Fruit fly (Drosophila melanogaster) whole organism, embryonic: ENCODE measurements around the gene CG7227.

Source experiments
- Abd-B ChIP-seq: fragments of 200-800 bp; sonication (Bioruptor generic); optimal IDR thresholded peaks from 2 replicates; lab custom pipeline; 2018; ENCODE audit warnings: missing biosample characterization, mild to moderate bottlenecking, missing genetic modification characterization, moderate library complexity
- Awh ChIP-seq: fragments of 200-800 bp; sonication (Bioruptor generic); IDR thresholded peaks from 2 replicates; pipeline ENCODE4, ENCODE4 v1.3.6; 2022; ENCODE audit warnings: missing biosample characterization, missing genetic modification characterization
- CG11085 ChIP-seq: fragments of 200-800 bp; sonication (Bioruptor generic); IDR thresholded peaks from 2 replicates; pipeline ENCODE4 v1.3.6; 2022; ENCODE audit warnings: missing biosample characterization, missing genetic modification characterization
- CG11560 ChIP-seq: fragments of 200-800 bp; sonication (Bioruptor generic); IDR thresholded peaks from 3 replicates; pipeline ENCODE4 v1.3.6; 2022; ENCODE audit warnings: missing biosample characterization, missing genetic modification characterization
- CG11723 ChIP-seq: fragments of 200-800 bp; sonication (Bioruptor generic); optimal IDR thresholded peaks from 2 replicates; lab custom pipeline; 2017; ENCODE audit warnings: missing biosample characterization, mild to moderate bottlenecking, missing genetic modification characterization
- CG12155 ChIP-seq: fragments of 200-800 bp; sonication (Bioruptor generic); optimal IDR thresholded peaks from 3 replicates; lab custom pipeline; 2016; ENCODE audit warnings: missing biosample characterization, missing genetic modification characterization
- CG12219 ChIP-seq: fragments of 200-800 bp; sonication (Bioruptor generic); optimal IDR thresholded peaks from 3 replicates; lab custom pipeline; 2018; ENCODE audit warnings: missing biosample characterization, mild to moderate bottlenecking, missing genetic modification characterization
- CG12236 ChIP-seq: fragments of 200-800 bp; sonication (Bioruptor generic); optimal IDR thresholded peaks from 2 replicates; lab custom pipeline; 2016; ENCODE audit warnings: missing biosample characterization, missing genetic modification characterization
- CG12299 ChIP-seq: fragments of 200-800 bp; sonication (Bioruptor generic); optimal IDR thresholded peaks from 2 replicates; lab custom pipeline; 2018; ENCODE audit warnings: missing biosample characterization, mild to moderate bottlenecking, missing genetic modification characterization
- CG14050 ChIP-seq: fragments of 200-800 bp; sonication (Bioruptor generic); IDR thresholded peaks from 3 replicates; pipeline ENCODE4 v1.3.6; 2022; ENCODE audit warnings: missing biosample characterization, missing genetic modification characterization
- CG16779 ChIP-seq: fragments of 200-800 bp; sonication (Bioruptor generic); IDR thresholded peaks from 2 replicates; pipeline ENCODE4 v1.3.6; 2022; ENCODE audit warnings: missing biosample characterization, missing genetic modification characterization
- CG18262 ChIP-seq: fragments of 200-800 bp; optimal IDR thresholded peaks from 3 replicates; lab custom pipeline; 2019; ENCODE audit warnings: missing biosample characterization, mild to moderate bottlenecking, missing genetic modification characterization, moderate library complexity
- CG2199 ChIP-seq: fragments of 200-800 bp; sonication (Bioruptor generic); IDR thresholded peaks from 3 replicates; pipeline ENCODE4 v1.3.6; 2022; ENCODE audit warnings: missing biosample characterization, missing genetic modification characterization
- CG32772 ChIP-seq: fragments of 200-800 bp; sonication (Bioruptor generic); IDR thresholded peaks from 2 replicates; pipeline ENCODE4 v1.3.6; 2022; ENCODE audit warnings: missing biosample characterization, missing genetic modification characterization
- CG3726 ChIP-seq: fragments of 200-800 bp; sonication (Bioruptor generic); IDR thresholded peaks from 3 replicates; pipeline ENCODE4, ENCODE4 v1.3.6; 2022; ENCODE audit warnings: missing biosample characterization, missing genetic modification characterization
- CG3847 ChIP-seq: fragments of 200-800 bp; sonication (Bioruptor generic); IDR thresholded peaks from 2 replicates; pipeline ENCODE4 v1.3.6; 2022; ENCODE audit warnings: missing biosample characterization, missing genetic modification characterization
- CG43689 ChIP-seq: fragments of 200-800 bp; sonication (Bioruptor generic); IDR thresholded peaks from 2 replicates; pipeline ENCODE4 v1.3.6; 2022; ENCODE audit warnings: missing biosample characterization, missing genetic modification characterization
- CG5245 ChIP-seq: fragments of 200-800 bp; sonication (Bioruptor generic); optimal IDR thresholded peaks from 3 replicates; lab custom pipeline; 2016; ENCODE audit warnings: missing biosample characterization, missing genetic modification characterization
- CG6272 ChIP-seq: fragments of 200-800 bp; sonication (Bioruptor generic); IDR thresholded peaks from 2 replicates; pipeline ENCODE4 v1.3.6; 2022; ENCODE audit warnings: missing biosample characterization, missing genetic modification characterization
- CG7556 ChIP-seq: fragments of 200-800 bp; sonication (Bioruptor generic); optimal IDR thresholded peaks from 2 replicates; lab custom pipeline; 2017; ENCODE audit warnings: missing biosample characterization, mild to moderate bottlenecking, missing genetic modification characterization
- CG8388 ChIP-seq: fragments of 200-800 bp; sonication (Bioruptor generic); optimal IDR thresholded peaks from 2 replicates; lab custom pipeline; 2019; ENCODE audit warnings: missing biosample characterization, mild to moderate bottlenecking, missing genetic modification characterization, moderate library complexity
- CG8924 ChIP-seq: fragments of 200-800 bp; optimal IDR thresholded peaks from 3 replicates; lab custom pipeline; 2019; ENCODE audit warnings: missing biosample characterization, mild to moderate bottlenecking, missing genetic modification characterization, moderate library complexity
- CG9876 ChIP-seq: fragments of 200-800 bp; sonication (Bioruptor generic); optimal IDR thresholded peaks from 2 replicates; lab custom pipeline; 2016; ENCODE audit warnings: missing biosample characterization, missing genetic modification characterization
- CrebB ChIP-seq: fragments of 200-800 bp; sonication (Bioruptor generic); optimal IDR thresholded peaks from 3 replicates; lab custom pipeline; 2018; ENCODE audit warnings: missing biosample characterization, mild to moderate bottlenecking, missing genetic modification characterization
- D ChIP-seq, 2 experiments: fragments of 200-800 bp in 1 of 2; fragments of >200 bp in 1 of 2; sonication (Bioruptor generic) in 1 of 2; optimal IDR thresholded peaks; 2 replicates in 1 of 2; 3 replicates in 1 of 2; lab custom pipeline; 2017; ENCODE audit warnings: mild to moderate bottlenecking in 1 of 2, missing biosample characterization in 1 of 2, missing genetic modification characterization in 1 of 2, missing genetic modification reagents in 1 of 2
- D19B ChIP-seq: fragments of 200-800 bp; sonication (Bioruptor generic); optimal IDR thresholded peaks from 2 replicates; lab custom pipeline; 2017; ENCODE audit warnings: missing biosample characterization, mild to moderate bottlenecking, missing genetic modification characterization
- Dek ChIP-seq: fragments of 200-800 bp; sonication (Bioruptor generic); optimal IDR thresholded peaks from 3 replicates; lab custom pipeline; 2019; ENCODE audit warnings: missing biosample characterization, mild to moderate bottlenecking, missing genetic modification characterization, moderate library complexity
- Fer2 ChIP-seq: fragments of 200-800 bp; sonication (Bioruptor generic); optimal IDR thresholded peaks from 2 replicates; lab custom pipeline; 2018; ENCODE audit warnings: missing biosample characterization, mild to moderate bottlenecking, missing genetic modification characterization, moderate library complexity
- Gug ChIP-seq: fragments of 200-800 bp; sonication (Bioruptor generic); IDR thresholded peaks from 4 replicates; pipeline ENCODE4 v1.3.6; 2022; ENCODE audit warnings: missing biosample characterization, missing genetic modification characterization
- HLH3B ChIP-seq: fragments of 200-800 bp; sonication (Bioruptor generic); IDR thresholded peaks from 2 replicates; pipeline ENCODE4 v1.3.6; 2022; ENCODE audit warnings: missing biosample characterization, missing genetic modification characterization
- HLH54F ChIP-seq: fragments of 200-800 bp; sonication (Bioruptor generic); optimal IDR thresholded peaks from 3 replicates; lab custom pipeline; 2016; ENCODE audit warnings: missing biosample characterization, missing genetic modification characterization
- Hand ChIP-seq: fragments of 200-800 bp; sonication (Bioruptor generic); optimal IDR thresholded peaks from 2 replicates; lab custom pipeline; 2017; ENCODE audit warnings: mild to moderate bottlenecking, missing biosample characterization, missing genetic modification reagents, missing genetic modification characterization
- Hmr ChIP-seq: fragments of 200-800 bp; sonication (Bioruptor generic); optimal IDR thresholded peaks from 3 replicates; lab custom pipeline; 2017; ENCODE audit warnings: mild to moderate bottlenecking, missing biosample characterization, missing genetic modification reagents, missing genetic modification characterization
- MTF-1 ChIP-seq: fragments of 200-800 bp; sonication (Bioruptor generic); optimal IDR thresholded peaks from 2 replicates; lab custom pipeline; 2018; ENCODE audit warnings: missing biosample characterization, mild to moderate bottlenecking, missing genetic modification characterization, borderline replicate concordance
- Mad ChIP-seq: fragments of 200-800 bp; sonication (Bioruptor generic); optimal IDR thresholded peaks from 2 replicates; lab custom pipeline; 2016; ENCODE audit warnings: missing biosample characterization, missing genetic modification characterization
- NFAT ChIP-seq: fragments of 200-800 bp; sonication (Bioruptor generic); IDR thresholded peaks from 2 replicates; pipeline ENCODE4 v1.3.6; 2022; ENCODE audit warnings: missing biosample characterization, missing genetic modification characterization
- Neu2 ChIP-seq: fragments of 200-800 bp; sonication (Bioruptor generic); optimal IDR thresholded peaks from 3 replicates; lab custom pipeline; 2016; ENCODE audit warnings: missing biosample characterization, missing genetic modification characterization, borderline replicate concordance
- ab ChIP-seq: fragments of 200-800 bp; sonication (Bioruptor generic); optimal IDR thresholded peaks from 2 replicates; lab custom pipeline; 2016; ENCODE audit warnings: missing biosample characterization, missing genetic modification characterization
- corto ChIP-seq: fragments of 200-800 bp; sonication (Bioruptor generic); optimal IDR thresholded peaks from 2 replicates; lab custom pipeline; 2016; ENCODE audit warnings: missing biosample characterization, mild to moderate bottlenecking, missing genetic modification characterization, moderate library complexity
- dati ChIP-seq: fragments of 200-800 bp; sonication (Bioruptor generic); IDR thresholded peaks from 2 replicates; pipeline ENCODE4 v1.3.6; 2022; ENCODE audit warnings: missing biosample characterization, missing genetic modification characterization
- esg ChIP-seq: fragments of 200-800 bp; sonication (Bioruptor generic); conservative IDR thresholded peaks from 2 replicates; pipeline ENCODE4 v1.3.6; 2022; ENCODE audit warnings: missing biosample characterization, missing genetic modification characterization
- fd64A ChIP-seq: fragments of 200-800 bp; sonication (Bioruptor generic); optimal IDR thresholded peaks from 3 replicates; lab custom pipeline; 2018; ENCODE audit warnings: missing biosample characterization, mild to moderate bottlenecking, missing genetic modification characterization
- gfzf ChIP-seq: fragments of 200-800 bp; sonication (Bioruptor generic); optimal IDR thresholded peaks from 2 replicates; lab custom pipeline; 2016; ENCODE audit warnings: missing biosample characterization, mild to moderate bottlenecking, missing genetic modification characterization, moderate library complexity
- hbn ChIP-seq: fragments of 200-800 bp; sonication (Bioruptor generic); IDR thresholded peaks from 2 replicates; pipeline ENCODE4 v1.3.6; 2022; ENCODE audit warnings: missing biosample characterization, missing genetic modification characterization; ENCODE audit not compliant: partially characterized antibody
- luna ChIP-seq: fragments of 200-800 bp; sonication (Bioruptor generic); optimal IDR thresholded peaks from 2 replicates; lab custom pipeline; 2016; ENCODE audit warnings: missing biosample characterization, missing genetic modification characterization
- scrt ChIP-seq: fragments of 200-800 bp; sonication (Bioruptor generic); optimal IDR thresholded peaks from 2 replicates; lab custom pipeline; 2018; ENCODE audit warnings: missing biosample characterization, mild to moderate bottlenecking, missing genetic modification characterization, moderate library complexity
- sens ChIP-seq: fragments of 200-800 bp; sonication (Bioruptor generic); peaks from one replicate; lab custom pipeline; 2016; ENCODE audit warnings: missing biosample characterization, missing genetic modification characterization
- tap ChIP-seq: fragments of 200-800 bp; optimal IDR thresholded peaks from 3 replicates; lab custom pipeline; 2019; ENCODE audit warnings: missing biosample characterization, mild to moderate bottlenecking, missing genetic modification characterization, moderate library complexity
- usp ChIP-seq: fragments of >200 bp; optimal IDR thresholded peaks from 2 replicates; lab custom pipeline; 2017; ENCODE audit warnings: missing biosample characterization, missing genetic modification characterization
- wdn ChIP-seq: fragments of 200-800 bp; sonication (Bioruptor generic); IDR thresholded peaks from 2 replicates; pipeline ENCODE4 v1.3.6; 2022; ENCODE audit warnings: missing biosample characterization, missing genetic modification characterization
- wek ChIP-seq: fragments of 200-800 bp; sonication (Bioruptor generic); optimal IDR thresholded peaks from 3 replicates; lab custom pipeline; 2018; ENCODE audit warnings: missing biosample characterization, mild to moderate bottlenecking, missing genetic modification characterization, moderate library complexity

Gene CG7227

dm6 chr2L:8030693-8031210, 32.8 kb upstream of the CG7227 start, which contains the start of gene Cka (continued):
- TF ChIP-seq Mad (GFP tag; lab: Kevin White, UChicago) (no peak), wek (peak; percentile 40), wdn (GFP tag; lab: Robert Waterston, UW) (no peak), CG9876 (GFP tag; lab: Kevin White, UChicago) (no peak), CG11085 (GFP tag; lab: Robert Waterston, UW) (no peak), tap (tag; lab: Kevin White, UChicago) (no peak), ab (no peak), gfzf (peak; percentile 68), MTF-1 (GFP tag; lab: Kevin White, UChicago) (no peak), dati (GFP tag; lab: Robert Waterston, UW) (no peak), luna (GFP tag; lab: Kevin White, UChicago) (no peak), CG2199 (GFP tag; lab: Robert Waterston, UW) (peak; percentile 93), CG6272 (GFP tag; lab: Robert Waterston, UW) (0 out of 2 replicates have a peak, but pooled peaks have one; percentile 12), CG11723 (GFP tag; lab: Kevin White, UChicago) (no peak), Hand (peak; percentile 2), HLH54F (GFP tag; lab: Kevin White, UChicago) (no peak), Neu2 (no peak), CG11560 (tag; lab: Robert Waterston, UW) (no peak), HLH3B (no peak), CG43689 (GFP tag; lab: Robert Waterston, UW) (no peak), CG5245 (GFP tag; lab: Kevin White, UChicago) (no peak), CG3726 (GFP tag; lab: Robert Waterston, UW) (no peak), Dek (no peak), hbn (no peak), CG3847 (GFP tag; lab: Robert Waterston, UW) (no peak), NFAT (no peak; the same call in 1 of the 2 replicates), CG7556 (GFP tag; lab: Kevin White, UChicago) (no peak), scrt (GFP tag; lab: Kevin White, UChicago) (no peak), usp (GFP tag; lab: Kevin White, UChicago) (no peak), D19B (GFP tag; lab: Kevin White, UChicago) (no peak), Hmr (GFP tag; lab: Kevin White, UChicago) (peak; percentile 42), sens (peak; percentile 41), CG8388 (GFP tag; lab: Kevin White, UChicago) (no peak), CG12219 (GFP tag; lab: Kevin White, UChicago) (no peak), fd64A (GFP tag; lab: Kevin White, UChicago) (no peak), corto (GFP tag; lab: Kevin White, UChicago) (no peak), Fer2 (tag; lab: Kevin White, UChicago) (no peak), CG14050 (GFP tag; lab: Robert Waterston, UW) (no peak), D (optimal IDR thresholded peaks at IDR 0.05; lab: Kevin White, UChicago) (peak; percentile 73), D (GFP tag; optimal IDR thresholded peaks at IDR 0.05; lab: Kevin White, UChicago) (no peak), CG12299 (tag; lab: Kevin White, UChicago) (no peak), Gug (GFP tag; lab: Robert Waterston, UW) (no peak), CrebB (tag; lab: Kevin White, UChicago) (no peak), CG32772 (GFP tag; lab: Robert Waterston, UW) (no peak), CG8924 (peak; percentile 32), Abd-B (GFP tag; lab: Kevin White, UChicago) (peak; percentile 11), CG12155 (GFP tag; lab: Kevin White, UChicago) (no peak), CG16779 (GFP tag; lab: Robert Waterston, UW) (no peak), CG18262 (tag; lab: Kevin White, UChicago) (peak; percentile 1), CG12236 (GFP tag; lab: Kevin White, UChicago) (no peak), esg (no peak), Awh (GFP tag; lab: Robert Waterston, UW) (no peak)
